Worm (Caenorhabditis elegans): ENCODE measurements around the gene F37C12.14.

Gene F37C12.14

DNA sequence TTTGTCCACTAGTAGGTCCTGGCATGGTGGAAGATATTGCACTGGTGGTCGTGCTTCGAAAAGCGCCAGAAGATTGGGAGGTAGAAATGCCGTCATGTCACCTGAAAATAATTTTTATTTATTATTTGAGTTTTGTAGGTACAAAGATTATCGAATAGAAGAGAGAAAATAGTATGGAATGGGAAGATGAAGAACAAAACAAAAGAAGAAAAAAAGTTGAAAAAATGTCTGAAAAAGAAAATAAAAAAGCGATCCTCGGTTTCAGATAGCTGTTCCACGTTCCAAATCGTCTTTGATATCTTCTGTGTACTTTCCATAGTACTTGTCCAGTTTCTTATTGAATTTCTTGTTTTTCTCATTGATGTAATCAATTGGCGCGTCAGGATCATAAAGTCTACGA, 24.3 kb downstream of the F37C12.14 start, which contains the start of gene rnp-7:
TSS of gene rnp-7 (minus strand) at position 101 of the 400 bp plus-strand sequence.
- TF ChIP-seq nfya-1 (tag; optimal IDR thresholded peaks at IDR 0.05) (no peak), tbx-2 (tag; optimal IDR thresholded peaks at IDR 0.05) (no peak), pat-9 (tag; optimal IDR thresholded peaks at IDR 0.05) (no peak)

DNA sequence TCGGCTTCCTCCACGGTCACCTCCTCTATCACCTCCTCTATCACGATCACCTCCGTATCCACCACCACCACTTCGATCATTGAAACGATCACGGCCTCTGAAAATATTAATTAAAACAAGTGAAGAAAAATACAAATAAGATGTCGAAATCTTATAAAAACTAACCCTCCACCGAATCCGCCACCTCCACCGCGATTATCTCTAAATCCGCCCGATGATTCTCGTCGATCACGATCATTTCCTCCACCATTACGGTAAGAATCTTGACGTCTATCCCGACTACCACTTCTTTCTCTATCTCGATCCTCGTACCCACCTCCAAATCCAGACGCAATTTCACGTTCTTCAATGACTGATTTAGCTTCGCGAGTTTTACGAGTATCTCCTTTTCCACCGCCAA, 26.1 kb downstream of the F37C12.14 start:
- TF ChIP-seq ceh-45 (GFP tag; IDR thresholded peaks at IDR 0.05) (no peak), ceh-14 (tag; optimal IDR thresholded peaks at IDR 0.05) (no peak), unc-86 (tag; optimal IDR thresholded peaks at IDR 0.05) (no peak), ref-2 (tag; optimal IDR thresholded peaks at IDR 0.05) (no peak), ets-4 (tag; optimal IDR thresholded peaks at IDR 0.05) (no peak), Y22D7AL.16 (tag; optimal IDR thresholded peaks at IDR 0.05) (no peak), nhr-11 (tag; optimal IDR thresholded peaks at IDR 0.05) (no peak), ceh-24 (tag; optimal IDR thresholded peaks at IDR 0.05) (no peak), unc-3 (GFP tag; conservative IDR thresholded peaks at IDR 0.05) (no peak), unc-3 (tag; optimal IDR thresholded peaks at IDR 0.05) (no peak)

DNA sequence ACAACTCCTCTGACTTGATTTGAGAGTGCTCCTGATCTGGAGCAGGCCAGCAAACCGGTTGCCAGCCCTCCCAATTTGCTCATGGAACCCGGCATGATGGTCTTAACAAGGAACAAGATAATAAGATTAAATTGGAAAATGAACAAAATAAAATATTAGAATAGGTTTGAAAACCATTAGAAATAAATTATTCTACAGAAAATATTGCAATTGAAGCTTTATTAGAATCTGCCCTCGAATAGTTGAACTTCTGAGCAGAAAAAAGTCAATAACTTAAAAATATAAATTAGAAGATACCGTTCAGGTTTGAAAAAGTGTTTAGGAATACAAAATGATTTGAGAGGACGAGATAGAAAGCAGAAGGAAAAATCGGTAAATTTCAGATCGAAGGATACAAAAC, 26.7 kb downstream of the F37C12.14 start, which contains the start of gene nuo-4:
TSS of gene nuo-4 (minus strand) at position 101 of the 400 bp plus-strand sequence.
- no peak for TF ChIP-seq Y22D7AL.16 (tag; optimal IDR thresholded peaks at IDR 0.05)
- no peak for TF ChIP-seq ceh-30 (tag; optimal IDR thresholded peaks at IDR 0.05)
- no peak for TF ChIP-seq rnt-1 (tag; optimal IDR thresholded peaks at IDR 0.05)
- TF ChIP-seq sox-2 (GFP tag; IDR thresholded peaks at IDR 0.05) = no peak
- no peak for TF ChIP-seq ceh-6 (GFP tag; optimal IDR thresholded peaks at IDR 0.05)
- no peak for TF ChIP-seq pha-4 (tag; optimal IDR thresholded peaks at IDR 0.05)
- no peak for TF ChIP-seq nfya-1 (tag; optimal IDR thresholded peaks at IDR 0.05)
- no peak for TF ChIP-seq nhr-11 (tag; optimal IDR thresholded peaks at IDR 0.05)
- no peak for TF ChIP-seq F13H6.1 (tag; optimal IDR thresholded peaks at IDR 0.05)
- TF ChIP-seq hlh-6 (tag; optimal IDR thresholded peaks at IDR 0.05) = no peak
- no peak for TF ChIP-seq ceh-31 (tag; optimal IDR thresholded peaks at IDR 0.05)
- no peak for TF ChIP-seq ceh-9 (tag; optimal IDR thresholded peaks at IDR 0.05)
- TF ChIP-seq pax-1 (tag; optimal IDR thresholded peaks at IDR 0.05) = no peak
- no peak for TF ChIP-seq ceh-18 (tag; optimal IDR thresholded peaks at IDR 0.05)
- TF ChIP-seq hlh-8 (tag; optimal IDR thresholded peaks at IDR 0.05) = no peak
- TF ChIP-seq ceh-22 (tag; optimal IDR thresholded peaks at IDR 0.05) = no peak
- TF ChIP-seq ref-2 (tag; optimal IDR thresholded peaks at IDR 0.05) = no peak
- no peak for TF ChIP-seq C08G9.2 (tag; optimal IDR thresholded peaks at IDR 0.05)
- TF ChIP-seq hlh-30 (tag; optimal IDR thresholded peaks at IDR 0.05; ENCODE audit: insufficient read depth) = no peak

DNA sequence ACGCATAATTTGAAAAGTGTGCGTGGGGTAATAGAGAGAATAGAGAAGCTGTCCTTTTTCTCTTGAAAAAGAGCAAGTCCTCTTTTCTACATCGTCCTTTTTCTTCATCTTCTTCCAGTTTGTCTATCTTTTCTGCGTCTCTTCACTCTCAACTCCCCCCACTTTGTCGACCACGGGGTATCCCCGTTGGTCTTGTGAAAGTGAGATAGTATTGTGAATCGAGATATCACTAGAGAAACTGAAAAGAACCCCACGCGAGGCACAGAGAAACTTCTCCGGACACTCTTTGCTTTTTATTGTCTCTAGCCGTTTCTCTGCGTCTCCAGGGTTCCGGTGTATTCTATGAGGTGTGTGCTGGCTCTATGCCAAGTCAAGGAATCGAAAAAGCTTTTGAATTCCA, 29.7 kb downstream of the F37C12.14 start:
- TF ChIP-seq odd-2 (tag; optimal IDR thresholded peaks at IDR 0.05) = no peak
- TF ChIP-seq pqm-1 (tag; optimal IDR thresholded peaks at IDR 0.05) = peak; percentile 71
- peak; percentile 47 for TF ChIP-seq C08G9.2 (tag; optimal IDR thresholded peaks at IDR 0.05)
- peak; percentile 18 for TF ChIP-seq ama-1 (optimal IDR thresholded peaks at IDR 0.05)
- no peak for TF ChIP-seq T23F11.4 (GFP tag; optimal IDR thresholded peaks at IDR 0.05)
- TF ChIP-seq mec-3 (tag; optimal IDR thresholded peaks at IDR 0.05; ENCODE audit: borderline replicate concordance) = no peak
- no peak for TF ChIP-seq pha-2 (tag; optimal IDR thresholded peaks at IDR 0.05)
- peak; percentile 3 for TF ChIP-seq zip-5 (tag; optimal IDR thresholded peaks at IDR 0.05)
- TF ChIP-seq madf-2 (tag; optimal IDR thresholded peaks at IDR 0.05) = no peak
- TF ChIP-seq dve-1 (tag; optimal IDR thresholded peaks at IDR 0.05) = peak; percentile 41
- TF ChIP-seq hlh-6 (tag; optimal IDR thresholded peaks at IDR 0.05) = no peak
- peak; percentile 48 for TF ChIP-seq fkh-10 (GFP tag; optimal IDR thresholded peaks at IDR 0.05)
- peak; percentile 35 for TF ChIP-seq dmd-4 (tag; optimal IDR thresholded peaks at IDR 0.05; ENCODE audit: borderline replicate concordance)
- TF ChIP-seq sdc-2 (tag; optimal IDR thresholded peaks at IDR 0.05) = peak; percentile 50
- TF ChIP-seq F13H6.1 (tag; optimal IDR thresholded peaks at IDR 0.05) = peak; percentile 16
- no peak for TF ChIP-seq tbx-7 (tag; optimal IDR thresholded peaks at IDR 0.05)
- peak; percentile 82 for TF ChIP-seq ceh-34 (tag; optimal IDR thresholded peaks at IDR 0.05)
- no peak for TF ChIP-seq lim-6 (tag; optimal IDR thresholded peaks at IDR 0.05)
- no peak for TF ChIP-seq Y22D7AL.16 (tag; optimal IDR thresholded peaks at IDR 0.05)
- no peak for TF ChIP-seq pha-4 (tag; optimal IDR thresholded peaks at IDR 0.05)
- no peak for TF ChIP-seq che-1 (tag; optimal IDR thresholded peaks at IDR 0.05)
- TF ChIP-seq nhr-232 (tag; optimal IDR thresholded peaks at IDR 0.05) = no peak
- TF ChIP-seq fkh-6 (tag; optimal IDR thresholded peaks at IDR 0.05) = no peak
- TF ChIP-seq tbx-2 (tag; optimal IDR thresholded peaks at IDR 0.05) = peak; percentile 89
- TF ChIP-seq ceh-30 (tag; optimal IDR thresholded peaks at IDR 0.05) = no peak
- TF ChIP-seq hlh-30 (tag; optimal IDR thresholded peaks at IDR 0.05; ENCODE audit: insufficient read depth) = peak; percentile 98
- TF ChIP-seq rnt-1 (tag; optimal IDR thresholded peaks at IDR 0.05) = peak; percentile 80
- TF ChIP-seq ceh-2 (tag; optimal IDR thresholded peaks at IDR 0.05) = peak; percentile 30
- no peak for TF ChIP-seq ttx-3 (tag; optimal IDR thresholded peaks at IDR 0.05)

All from whole organism, late embryonic.